Worm (Caenorhabditis elegans) whole organism, young adult: ENCODE measurements around the gene kxd-1.

Experiments
- D2030.7 ChIP-seq: fragments of 200-800 bp; sonication (Bioruptor generic); IDR thresholded peaks from 2 replicates; pipeline ENCODE4 v1.3.6; 2022; ENCODE audit warnings: missing genetic modification reagents, missing genetic modification characterization, missing compliant biosample characterization
- F37B4.10 ChIP-seq: fragments of 200-800 bp; sonication (Bioruptor generic); IDR thresholded peaks from 2 replicates; pipeline ENCODE4 v1.3.6; 2022; ENCODE audit warnings: missing genetic modification characterization, missing compliant biosample characterization
- F52B5.7 ChIP-seq: sonication (generic microtip); optimal IDR thresholded peaks from 2 replicates; lab custom pipeline; 2016; ENCODE audit warnings: mild to moderate bottlenecking, missing genetic modification characterization, missing compliant biosample characterization
- T26A5.8 ChIP-seq: sonication (generic microtip); optimal IDR thresholded peaks from 2 replicates; lab custom pipeline; 2016; ENCODE audit warnings: missing genetic modification characterization, missing compliant biosample characterization
- Y56A3A.18 ChIP-seq: fragments of 200-800 bp; sonication (Bioruptor generic); IDR thresholded peaks from 2 replicates; pipeline ENCODE4 v1.3.6; 2022; ENCODE audit warnings: missing genetic modification reagents, missing genetic modification characterization, missing compliant biosample characterization
- atf-7 ChIP-seq: sonication (generic microtip); optimal IDR thresholded peaks from 2 replicates; lab custom pipeline; 2017; ENCODE audit warnings: mild to moderate bottlenecking, missing genetic modification characterization, missing compliant biosample characterization
- attf-3 ChIP-seq: fragments of 200-800 bp; sonication (Bioruptor generic); conservative IDR thresholded peaks from 2 replicates; pipeline ENCODE4 v1.3.6; 2022; ENCODE audit warnings: missing genetic modification reagents, missing genetic modification characterization, missing compliant biosample characterization
- attf-6 ChIP-seq: fragments of 200-800 bp; sonication (Bioruptor generic); IDR thresholded peaks from 2 replicates; pipeline ENCODE4 v1.3.6; 2022; ENCODE audit warnings: missing genetic modification reagents, missing genetic modification characterization, missing compliant biosample characterization
- bed-1 ChIP-seq: fragments of 200-800 bp; sonication (Bioruptor generic); IDR thresholded peaks from 2 replicates; pipeline ENCODE4 v1.3.6; 2022; ENCODE audit warnings: missing genetic modification reagents, missing genetic modification characterization, missing compliant biosample characterization
- ceh-100 ChIP-seq: fragments of 200-800 bp; sonication (Bioruptor generic); IDR thresholded peaks from 2 replicates; pipeline ENCODE4 v1.3.6; 2022; ENCODE audit warnings: missing genetic modification reagents, missing genetic modification characterization, missing compliant biosample characterization
- ceh-79 ChIP-seq: sonication (generic microtip); optimal IDR thresholded peaks from 2 replicates; lab custom pipeline; 2017; ENCODE audit warnings: mild to moderate bottlenecking, missing genetic modification characterization, missing compliant biosample characterization
- die-1 ChIP-seq: sonication (generic microtip); optimal IDR thresholded peaks from 2 replicates; lab custom pipeline; 2016; ENCODE audit warnings: missing genotype, mild to moderate bottlenecking, missing genetic modification characterization, missing compliant biosample characterization
- dox-1 ChIP-seq: fragments of 200-800 bp; sonication (Bioruptor generic); IDR thresholded peaks from 2 replicates; pipeline ENCODE4 v1.3.6; 2022; ENCODE audit warnings: missing genetic modification reagents, missing genetic modification characterization, missing compliant biosample characterization
- dpff-1 ChIP-seq: sonication (generic microtip); optimal IDR thresholded peaks from 2 replicates; lab custom pipeline; 2017; ENCODE audit warnings: mild to moderate bottlenecking, missing genetic modification characterization, missing compliant biosample characterization
- dpl-1 ChIP-seq: fragments of 150-350 bp; optimal IDR thresholded peaks from 2 replicates; lab custom pipeline; 2014; ENCODE audit warnings: missing biosample characterization, missing genetic modification reagents, missing genetic modification characterization
- egl-18 ChIP-seq: fragments of 200-800 bp; sonication (Bioruptor generic); IDR thresholded peaks from 2 replicates; pipeline ENCODE4 v1.3.6; 2022; ENCODE audit warnings: missing genetic modification reagents, missing genetic modification characterization, missing compliant biosample characterization
- egl-44 ChIP-seq: fragments of 200-800 bp; sonication (Bioruptor generic); IDR thresholded peaks from 2 replicates; pipeline ENCODE4 v1.3.6; 2022; ENCODE audit warnings: missing genetic modification reagents, missing genetic modification characterization, missing compliant biosample characterization
- egrh-3 ChIP-seq: fragments of 200-800 bp; sonication (Bioruptor generic); IDR thresholded peaks from 2 replicates; pipeline ENCODE4 v1.3.6; 2022; ENCODE audit warnings: missing genetic modification reagents, missing genetic modification characterization, missing compliant biosample characterization
- him-1 ChIP-seq: sonication (generic microtip); optimal IDR thresholded peaks from 2 replicates; lab custom pipeline; 2016; ENCODE audit warnings: missing genotype, missing genetic modification reagents, missing genetic modification characterization, missing compliant biosample characterization
- hmg-1.2 ChIP-seq: fragments of 200-800 bp; sonication (Bioruptor generic); IDR thresholded peaks from 2 replicates; pipeline ENCODE4 v1.3.6; 2022; ENCODE audit warnings: missing genetic modification reagents, missing genetic modification characterization, missing compliant biosample characterization
- hmg-20 ChIP-seq: fragments of 200-800 bp; sonication (Bioruptor generic); IDR thresholded peaks from 2 replicates; pipeline ENCODE4 v1.3.6; 2022; ENCODE audit warnings: missing genetic modification reagents, missing genetic modification characterization, missing compliant biosample characterization
- lin-35 ChIP-seq, 3 experiments: fragments of 150-350 bp in 2 of 3; sonication (generic microtip) in 1 of 3; optimal IDR thresholded peaks; 2 replicates each; lab custom pipeline; 2014 to 2018; ENCODE audit warnings: missing biosample characterization in 3 of 3, missing genetic modification characterization in 3 of 3, missing genetic modification reagents in 3 of 3
- lin-54 ChIP-seq: fragments of 200-800 bp; sonication (Bioruptor generic); optimal IDR thresholded peaks from 2 replicates; lab custom pipeline; 2018; ENCODE audit warnings: mild to moderate bottlenecking, missing genetic modification characterization, missing compliant biosample characterization
- lir-1 ChIP-seq: fragments of 200-800 bp; sonication (Bioruptor generic); conservative IDR thresholded peaks from 2 replicates; pipeline ENCODE4 v1.3.6; 2022; ENCODE audit warnings: missing genetic modification reagents, missing genetic modification characterization, missing compliant biosample characterization
- mcd-1 ChIP-seq: fragments of 200-800 bp; sonication (Bioruptor generic); IDR thresholded peaks from 2 replicates; pipeline ENCODE4 v1.3.6; 2022; ENCODE audit warnings: missing genetic modification reagents, missing genetic modification characterization, missing compliant biosample characterization
- mel-28 ChIP-seq: sonication (generic microtip); optimal IDR thresholded peaks from 2 replicates; lab custom pipeline; 2016; ENCODE audit warnings: borderline replicate concordance, mild to moderate bottlenecking, missing genetic modification characterization, missing compliant biosample characterization
- nfyb-1 ChIP-seq: fragments of 200-800 bp; sonication (Bioruptor generic); IDR thresholded peaks from 2 replicates; pipeline ENCODE4 v1.3.6; 2022; ENCODE audit warnings: missing genetic modification reagents, missing genetic modification characterization, missing compliant biosample characterization
- nhr-179 ChIP-seq: sonication (generic microtip); optimal IDR thresholded peaks from 2 replicates; lab custom pipeline; 2016; ENCODE audit warnings: mild to moderate bottlenecking, missing genetic modification characterization, missing compliant biosample characterization
- nhr-80 ChIP-seq: sonication (generic microtip); optimal IDR thresholded peaks from 2 replicates; lab custom pipeline; 2016; ENCODE audit warnings: missing genetic modification characterization, missing compliant biosample characterization
- pbrm-1 ChIP-seq: fragments of 200-800 bp; sonication (Bioruptor generic); IDR thresholded peaks from 2 replicates; pipeline ENCODE4 v1.3.6; 2022; ENCODE audit warnings: missing genetic modification reagents, missing genetic modification characterization, missing compliant biosample characterization
- pha-4 ChIP-seq: fragments of 150-350 bp; sonication (generic microtip); optimal IDR thresholded peaks from 2 replicates; lab custom pipeline; 2014; ENCODE audit warnings: missing biosample characterization, missing genetic modification reagents, missing genetic modification characterization
- repo-1 ChIP-seq: sonication (generic microtip); optimal IDR thresholded peaks from 2 replicates; lab custom pipeline; 2017; ENCODE audit warnings: mild to moderate bottlenecking, missing genetic modification characterization, missing compliant biosample characterization
- sdz-38 ChIP-seq: sonication (generic microtip); optimal IDR thresholded peaks from 2 replicates; lab custom pipeline; 2016; ENCODE audit warnings: missing genotype, missing genetic modification characterization, missing compliant biosample characterization
- snpc-4 ChIP-seq, 5 experiments: fragments of 150-350 bp in 1 of 5; sonication (generic microtip) in 4 of 5; optimal IDR thresholded peaks; 2 replicates each; lab custom pipeline; 2014 to 2018; ENCODE audit warnings: missing genetic modification characterization in 5 of 5, missing biosample characterization in 3 of 5, antibody characterized with exemption in 2 of 5, mild to moderate bottlenecking in 2 of 5, missing compliant biosample characterization in 2 of 5, missing genotype in 2 of 5, moderate library complexity in 2 of 5, missing genetic modification reagents in 1 of 5
- somi-1 ChIP-seq: fragments of 200-800 bp; sonication (Bioruptor generic); optimal IDR thresholded peaks from 2 replicates; lab custom pipeline; 2018; ENCODE audit warnings: mild to moderate bottlenecking, missing genetic modification characterization, missing compliant biosample characterization
- tbx-9 ChIP-seq: sonication (generic microtip); optimal IDR thresholded peaks from 2 replicates; lab custom pipeline; 2016; ENCODE audit warnings: borderline replicate concordance, missing genetic modification characterization, inconsistent platforms, missing compliant biosample characterization
- tlf-1 ChIP-seq: fragments of 200-800 bp; sonication (Bioruptor generic); optimal IDR thresholded peaks from 2 replicates; lab custom pipeline; 2018; ENCODE audit warnings: mild to moderate bottlenecking, missing genetic modification characterization, missing compliant biosample characterization
- ztf-25 ChIP-seq: fragments of 200-800 bp; sonication (Bioruptor generic); IDR thresholded peaks from 2 replicates; pipeline ENCODE4 v1.3.6; 2022; ENCODE audit warnings: missing genetic modification reagents, missing genetic modification characterization, missing compliant biosample characterization
- ztf-28 ChIP-seq: fragments of 200-800 bp; sonication (Bioruptor generic); IDR thresholded peaks from 2 replicates; pipeline ENCODE4 v1.3.6; 2022; ENCODE audit warnings: missing genetic modification reagents, missing genetic modification characterization, missing compliant biosample characterization

The kxd-1 gene

DNA sequence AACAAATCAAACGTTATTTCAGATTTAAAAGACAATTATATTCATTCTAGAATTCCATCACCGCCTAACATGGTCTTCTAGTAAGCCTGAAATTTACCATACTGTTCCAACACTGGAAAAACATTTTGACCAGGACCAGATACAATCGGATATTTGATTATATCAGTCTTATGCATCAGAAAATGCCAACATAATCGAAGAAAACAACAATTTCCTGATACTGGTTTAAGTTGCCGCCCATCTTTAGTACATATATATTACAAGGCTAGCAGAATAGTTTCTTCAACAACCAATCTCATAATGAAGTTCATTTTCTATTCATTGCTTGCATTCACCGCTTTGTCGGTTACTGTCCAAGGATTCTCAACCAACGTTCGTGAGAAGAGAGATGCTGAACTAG is 37.7 kb downstream of the kxd-1 start, which contains the start of gene C13A2.12:
C13A2.12 (plus strand) TSS at position 301 of the 400 bp plus-strand sequence.
- TF ChIP-seq mcd-1 (GFP tag; lab: Robert Waterston, UW) (no peak), atf-7 (tag; lab: Kevin White, UChicago) (no peak)

DNA sequence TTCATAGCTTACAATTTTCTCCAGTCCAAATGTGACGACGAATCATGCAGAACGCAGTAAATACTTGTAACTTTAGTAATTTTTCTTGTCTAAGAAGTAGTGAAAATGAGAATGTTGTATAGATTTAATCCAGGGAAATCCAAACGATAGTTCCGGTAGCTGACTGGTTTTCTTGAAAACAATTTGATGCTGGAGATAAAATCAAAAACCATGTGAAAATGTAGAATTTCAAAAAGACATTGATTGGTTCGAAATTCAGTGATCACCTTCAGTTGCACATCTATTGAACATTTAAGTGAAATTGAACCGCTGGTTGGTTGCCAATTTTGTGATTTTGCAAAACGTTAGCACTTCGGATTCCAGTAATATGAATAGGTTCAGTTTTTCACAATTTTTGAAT is 42.8 kb downstream of the kxd-1 start, which contains the start of gene C13A2.9:
C13A2.9 (minus strand) TSS at position 101 of the 400 bp plus-strand sequence.
- TF ChIP-seq F52B5.7 (tag; lab: Kevin White, UChicago) (no peak), attf-6 (GFP tag; lab: Robert Waterston, UW) (no peak), lin-35 (GFP tag; optimal IDR thresholded peaks at IDR 0.05; lab: Kevin White, UChicago) (no peak), ztf-28 (GFP tag; lab: Robert Waterston, UW) (no peak), lir-1 (GFP tag; lab: Robert Waterston, UW) (no peak), somi-1 (GFP tag; lab: Kevin White, UChicago) (no peak), T26A5.8 (no peak), egl-44 (GFP tag; lab: Robert Waterston, UW) (no peak), F37B4.10 (GFP tag; lab: Robert Waterston, UW) (no peak), hmg-20 (GFP tag; lab: Robert Waterston, UW) (no peak), nhr-179 (tag; lab: Kevin White, UChicago) (no peak), tbx-9 (no peak), snpc-4 (GFP tag; optimal IDR thresholded peaks at IDR 0.05; lab: Kevin White, UChicago) (no peak), snpc-4 (tag; optimal IDR thresholded peaks at IDR 0.05; lab: Kevin White, UChicago) (no peak)

DNA sequence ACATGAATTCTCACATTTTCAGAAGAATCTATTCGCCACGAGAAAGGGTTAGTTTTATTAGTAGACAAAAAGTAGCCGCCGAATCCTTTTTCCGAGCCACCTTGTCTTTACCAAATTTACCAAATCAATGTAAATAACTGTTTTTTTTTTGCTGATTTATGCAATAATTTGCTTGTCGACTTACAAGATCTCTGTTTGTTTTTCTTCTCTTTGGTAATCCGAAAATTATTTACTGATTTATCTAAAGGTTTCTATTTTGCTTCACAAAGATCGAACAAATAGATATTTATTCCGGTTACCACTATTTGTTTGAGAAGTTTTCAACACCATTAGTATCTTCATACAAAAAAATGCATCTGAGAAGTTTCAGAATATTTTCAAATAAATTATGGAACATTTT is 44.8 kb downstream of the kxd-1 start, which contains the start of gene C13A2.7:
C13A2.7 (plus strand) TSS at position 301 of the 400 bp plus-strand sequence.
- TF ChIP-seq hmg-1.2 (GFP tag; lab: Robert Waterston, UW) (no peak), ceh-79 (tag; lab: Kevin White, UChicago) (no peak), egl-18 (GFP tag; lab: Robert Waterston, UW) (no peak), him-1 (no peak), mel-28 (tag; lab: Kevin White, UChicago) (no peak), egrh-3 (GFP tag; lab: Robert Waterston, UW) (no peak), somi-1 (GFP tag; lab: Kevin White, UChicago) (no peak), atf-7 (tag; lab: Kevin White, UChicago) (no peak), dox-1 (GFP tag; lab: Robert Waterston, UW) (no peak), sdz-38 (tag; lab: Kevin White, UChicago) (no peak), ztf-25 (GFP tag; lab: Robert Waterston, UW) (no peak)

DNA sequence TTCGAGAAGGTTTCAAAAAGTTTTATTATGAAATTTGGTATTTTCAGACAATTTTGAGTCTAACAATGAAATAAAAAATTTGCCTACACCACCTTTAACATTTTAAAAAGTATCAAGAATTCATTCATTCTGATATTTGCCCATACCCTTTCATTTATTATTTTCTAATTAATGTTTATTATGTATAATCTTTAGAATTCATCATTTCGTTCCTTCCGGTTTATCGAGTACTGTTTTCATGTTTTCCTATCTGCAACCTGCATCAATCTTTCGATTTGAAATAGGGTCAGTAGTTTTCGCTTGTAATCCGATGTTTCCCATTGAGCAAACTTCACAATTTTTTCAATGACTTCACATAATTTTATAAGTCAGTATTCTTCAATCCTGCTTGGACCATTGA is 48.1 kb downstream of the kxd-1 start, which contains the start of gene C13A2.6:
C13A2.6 (plus strand) TSS at position 301 of the 400 bp plus-strand sequence.
- no peak for TF ChIP-seq die-1 (tag; lab: Kevin White, UChicago)
- no peak for TF ChIP-seq dpl-1 (GFP tag; lab: Kevin White, UChicago)
- no peak for TF ChIP-seq pbrm-1 (GFP tag; lab: Robert Waterston, UW)
- TF ChIP-seq tlf-1 (GFP tag; lab: Kevin White, UChicago): no peak
- no peak for TF ChIP-seq lin-54
- no peak for TF ChIP-seq somi-1 (GFP tag; lab: Kevin White, UChicago)
- no peak for TF ChIP-seq Y56A3A.18
- TF ChIP-seq attf-3 (GFP tag; lab: Robert Waterston, UW): no peak
- TF ChIP-seq repo-1 (tag; lab: Kevin White, UChicago): no peak
- no peak for TF ChIP-seq bed-1
- no peak for TF ChIP-seq ceh-100
- TF ChIP-seq nhr-179 (tag; lab: Kevin White, UChicago): no peak
- TF ChIP-seq attf-6 (GFP tag; lab: Robert Waterston, UW): no peak
- no peak for TF ChIP-seq mcd-1 (GFP tag; lab: Robert Waterston, UW)
- TF ChIP-seq pha-4 (tag; lab: Kevin White, UChicago): no peak
- TF ChIP-seq D2030.7 (GFP tag; lab: Robert Waterston, UW): no peak
- no peak for TF ChIP-seq dpff-1 (tag; lab: Kevin White, UChicago)
- TF ChIP-seq nhr-80 (tag; lab: Kevin White, UChicago): no peak
- no peak for TF ChIP-seq nfyb-1 (GFP tag; lab: Robert Waterston, UW)
